Fruit fly (Drosophila melanogaster) whole organism, embryonic: ENCODE results near the gene dmGlut.

Source experiments
- Atf3 ChIP-seq: fragments of 200-800 bp; sonication (Bioruptor generic); optimal IDR thresholded peaks from 3 replicates; lab custom pipeline; 2016; ENCODE audit warnings: missing biosample characterization, missing genetic modification characterization
- CG10267 ChIP-seq: fragments of 200-800 bp; sonication (Bioruptor generic); optimal IDR thresholded peaks from 2 replicates; lab custom pipeline; 2018; ENCODE audit warnings: missing biosample characterization, mild to moderate bottlenecking, missing genetic modification characterization, moderate library complexity
- CG11085 ChIP-seq: fragments of 200-800 bp; sonication (Bioruptor generic); IDR thresholded peaks from 2 replicates; pipeline ENCODE4 v1.3.6; 2022; ENCODE audit warnings: missing biosample characterization, missing genetic modification characterization
- CG11504 ChIP-seq: fragments of 200-800 bp; sonication (Bioruptor generic); optimal IDR thresholded peaks from 3 replicates; lab custom pipeline; 2019; ENCODE audit warnings: missing biosample characterization, mild to moderate bottlenecking, missing genetic modification characterization, moderate library complexity
- CG12942 ChIP-seq: fragments of 200-800 bp; sonication (Bioruptor generic); optimal IDR thresholded peaks from 3 replicates; lab custom pipeline; 2016; ENCODE audit warnings: missing biosample characterization, missing genetic modification characterization
- CG13296 ChIP-seq: fragments of 200-800 bp; sonication (Bioruptor generic); optimal IDR thresholded peaks from 3 replicates; lab custom pipeline; 2018; ENCODE audit warnings: missing biosample characterization, mild to moderate bottlenecking, missing genetic modification characterization
- CG14441 ChIP-seq: fragments of 200-800 bp; sonication (Bioruptor generic); IDR thresholded peaks from 2 replicates; pipeline ENCODE4 v1.3.6; 2022; ENCODE audit warnings: missing biosample characterization, missing genetic modification characterization
- CG14860 ChIP-seq: fragments of 200-800 bp; sonication (Bioruptor generic); IDR thresholded peaks from 3 replicates; pipeline ENCODE4 v1.3.6; 2022; ENCODE audit warnings: missing biosample characterization, missing genetic modification characterization; ENCODE audit not compliant: partially characterized antibody
- CG16813 ChIP-seq: fragments of 200-800 bp; sonication (Bioruptor generic); IDR thresholded peaks from 3 replicates; pipeline ENCODE4 v1.3.6; 2022; ENCODE audit warnings: missing biosample characterization, missing genetic modification characterization; ENCODE audit not compliant: partially characterized antibody
- CG18619 ChIP-seq: fragments of 200-800 bp; sonication (Bioruptor generic); optimal IDR thresholded peaks from 3 replicates; lab custom pipeline; 2017; ENCODE audit warnings: missing biosample characterization, mild to moderate bottlenecking, missing genetic modification characterization
- CG2678 ChIP-seq: fragments of 200-800 bp; sonication (Bioruptor generic); optimal IDR thresholded peaks from 3 replicates; lab custom pipeline; 2019; ENCODE audit warnings: missing biosample characterization, mild to moderate bottlenecking, missing genetic modification characterization, moderate library complexity
- CG30431 ChIP-seq: fragments of 200-800 bp; sonication (Bioruptor generic); optimal IDR thresholded peaks from 2 replicates; lab custom pipeline; 2017; ENCODE audit warnings: missing biosample characterization, missing genetic modification characterization
- CG32772 ChIP-seq: fragments of 200-800 bp; sonication (Bioruptor generic); IDR thresholded peaks from 2 replicates; pipeline ENCODE4 v1.3.6; 2022; ENCODE audit warnings: missing biosample characterization, missing genetic modification characterization
- CG3407 ChIP-seq: fragments of 200-800 bp; sonication (Bioruptor generic); optimal IDR thresholded peaks from 2 replicates; lab custom pipeline; 2018; ENCODE audit warnings: missing biosample characterization, mild to moderate bottlenecking, missing genetic modification characterization
- CG4328 ChIP-seq: fragments of 200-800 bp; sonication (Bioruptor generic); optimal IDR thresholded peaks from 3 replicates; lab custom pipeline; 2017; ENCODE audit warnings: missing biosample characterization, missing genetic modification reagents, missing genetic modification characterization
- CG8478 ChIP-seq: fragments of >200 bp; optimal IDR thresholded peaks from 2 replicates; lab custom pipeline; 2018
- CG9437 ChIP-seq: fragments of 200-800 bp; sonication (Bioruptor generic); optimal IDR thresholded peaks from 2 replicates; lab custom pipeline; 2018; ENCODE audit warnings: missing biosample characterization, mild to moderate bottlenecking, missing genetic modification characterization
- Dbx ChIP-seq: fragments of 200-800 bp; sonication (Bioruptor generic); IDR thresholded peaks from 3 replicates; pipeline ENCODE4 v1.3.6; 2022; ENCODE audit warnings: missing biosample characterization, missing genetic modification characterization
- HLH4C ChIP-seq: fragments of 200-800 bp; sonication (Bioruptor generic); IDR thresholded peaks from 3 replicates; pipeline ENCODE4 v1.3.6; 2022; ENCODE audit warnings: missing biosample characterization, missing genetic modification characterization; ENCODE audit not compliant: partially characterized antibody
- Hmr ChIP-seq: fragments of 200-800 bp; sonication (Bioruptor generic); optimal IDR thresholded peaks from 3 replicates; lab custom pipeline; 2017; ENCODE audit warnings: mild to moderate bottlenecking, missing biosample characterization, missing genetic modification reagents, missing genetic modification characterization
- Hr3 ChIP-seq: fragments of 200-800 bp; sonication (Bioruptor generic); optimal IDR thresholded peaks from 3 replicates; lab custom pipeline; 2016; ENCODE audit warnings: missing biosample characterization, missing genetic modification characterization
- MESR4 ChIP-seq: fragments of 200-800 bp; sonication (Bioruptor generic); optimal IDR thresholded peaks from 2 replicates; lab custom pipeline; 2018; ENCODE audit warnings: missing biosample characterization, mild to moderate bottlenecking, missing genetic modification characterization, moderate library complexity
- Mrtf ChIP-seq: fragments of 200-800 bp; sonication (Bioruptor generic); IDR thresholded peaks from 3 replicates; pipeline ENCODE4 v1.3.6; 2022; ENCODE audit warnings: missing biosample characterization, missing genetic modification characterization
- Rfx ChIP-seq: fragments of 200-800 bp; sonication (Bioruptor generic); IDR thresholded peaks from 2 replicates; pipeline ENCODE4 v1.3.6; 2022; ENCODE audit warnings: missing biosample characterization, missing genetic modification characterization
- Usf ChIP-seq: fragments of 200-800 bp; sonication (Bioruptor generic); optimal IDR thresholded peaks from 2 replicates; lab custom pipeline; 2017; ENCODE audit warnings: missing genotype, missing biosample characterization, missing genetic modification characterization
- Xbp1 ChIP-seq: fragments of 200-800 bp; sonication (Bioruptor generic); optimal IDR thresholded peaks from 3 replicates; lab custom pipeline; 2016; ENCODE audit warnings: missing biosample characterization, mild to moderate bottlenecking, missing genetic modification characterization
- ash1 ChIP-seq: fragments of 200-800 bp; sonication (Bioruptor generic); optimal IDR thresholded peaks from 2 replicates; lab custom pipeline; 2018; ENCODE audit warnings: missing biosample characterization, mild to moderate bottlenecking, missing genetic modification characterization
- bbx ChIP-seq: fragments of 200-800 bp; sonication (Bioruptor generic); IDR thresholded peaks from 2 replicates; pipeline ENCODE4 v1.3.6; 2022; ENCODE audit warnings: missing biosample characterization, missing genetic modification characterization; ENCODE audit not compliant: partially characterized antibody
- dm ChIP-seq: fragments of 200-800 bp; sonication (Bioruptor generic); optimal IDR thresholded peaks from 3 replicates; lab custom pipeline; 2016; ENCODE audit warnings: missing biosample characterization, missing genetic modification characterization
- emc ChIP-seq: fragments of 200-800 bp; sonication (Bioruptor generic); optimal IDR thresholded peaks from 2 replicates; lab custom pipeline; 2016; ENCODE audit warnings: missing biosample characterization, missing genetic modification characterization
- fru ChIP-seq: fragments of >200 bp; optimal IDR thresholded peaks from 2 replicates; lab custom pipeline; 2017
- gcm2 ChIP-seq: fragments of 200-800 bp; sonication (Bioruptor generic); optimal IDR thresholded peaks from 2 replicates; lab custom pipeline; 2016; ENCODE audit warnings: missing biosample characterization, missing genetic modification characterization
- jigr1 ChIP-seq: fragments of 200-800 bp; sonication (Bioruptor generic); IDR thresholded peaks from 3 replicates; pipeline ENCODE4 v1.3.6; 2022; ENCODE audit warnings: missing biosample characterization, missing genetic modification characterization
- ken ChIP-seq: fragments of 200-800 bp; sonication (Bioruptor generic); IDR thresholded peaks from 3 replicates; pipeline ENCODE4 v1.3.6; 2022; ENCODE audit warnings: missing biosample characterization, missing genetic modification characterization
- p53 ChIP-seq: fragments of 200-800 bp; sonication (Bioruptor generic); optimal IDR thresholded peaks from 2 replicates; lab custom pipeline; 2016; ENCODE audit warnings: missing biosample characterization, missing genetic modification characterization
- peb ChIP-seq: fragments of 200-800 bp; sonication (Bioruptor generic); IDR thresholded peaks from 2 replicates; pipeline ENCODE4 v1.3.6; 2022; ENCODE audit warnings: missing biosample characterization, missing genetic modification characterization
- pho ChIP-seq: fragments of 200-800 bp; sonication (Bioruptor generic); optimal IDR thresholded peaks from 2 replicates; lab custom pipeline; 2016; ENCODE audit warnings: missing biosample characterization, missing genetic modification characterization
- prd ChIP-seq, 3 experiments: fragments of >200 bp in 2 of 3; fragments of 200-800 bp in 1 of 3; sonication (Bioruptor generic) in 1 of 3; optimal IDR thresholded peaks in 2 of 3; IDR thresholded peaks in 1 of 3; 2 replicates in 2 of 3; 3 replicates in 1 of 3; pipeline versions ENCODE4 v1.3.6 to Lab custom; 2017 to 2022; ENCODE audit warnings: missing biosample characterization in 1 of 3, missing genetic modification characterization in 1 of 3
- pros ChIP-seq: fragments of 200-800 bp; sonication (Bioruptor generic); optimal IDR thresholded peaks from 3 replicates; lab custom pipeline; 2019; ENCODE audit warnings: missing biosample characterization, mild to moderate bottlenecking, missing genetic modification characterization, moderate library complexity
- pzg ChIP-seq: fragments of 200-800 bp; sonication (Bioruptor generic); optimal IDR thresholded peaks from 3 replicates; lab custom pipeline; 2018; ENCODE audit warnings: missing biosample characterization, mild to moderate bottlenecking, missing genetic modification characterization, moderate library complexity
- scrt ChIP-seq: fragments of 200-800 bp; sonication (Bioruptor generic); optimal IDR thresholded peaks from 2 replicates; lab custom pipeline; 2018; ENCODE audit warnings: missing biosample characterization, mild to moderate bottlenecking, missing genetic modification characterization, moderate library complexity
- sim ChIP-seq: fragments of 200-800 bp; sonication (Bioruptor generic); IDR thresholded peaks from 2 replicates; pipeline ENCODE4 v1.3.6; 2022; ENCODE audit warnings: missing biosample characterization, missing genetic modification characterization
- slp2 ChIP-seq: fragments of 200-800 bp; sonication (Bioruptor generic); optimal IDR thresholded peaks from 2 replicates; lab custom pipeline; 2016; ENCODE audit warnings: missing biosample characterization, missing genetic modification characterization
- ssp ChIP-seq: fragments of 200-800 bp; sonication (Bioruptor generic); IDR thresholded peaks from 2 replicates; pipeline ENCODE4 v1.3.6; 2022; ENCODE audit warnings: missing biosample characterization, missing genetic modification characterization
- tap ChIP-seq: fragments of 200-800 bp; optimal IDR thresholded peaks from 3 replicates; lab custom pipeline; 2019; ENCODE audit warnings: missing biosample characterization, mild to moderate bottlenecking, missing genetic modification characterization, moderate library complexity
- tx ChIP-seq: fragments of 200-800 bp; sonication (Bioruptor generic); optimal IDR thresholded peaks from 2 replicates; lab custom pipeline; 2016; ENCODE audit warnings: missing biosample characterization, missing genetic modification characterization
- vnd ChIP-seq: fragments of 200-800 bp; sonication (Bioruptor generic); IDR thresholded peaks from 3 replicates; pipeline ENCODE4 v1.3.6; 2022; ENCODE audit warnings: missing biosample characterization, missing genetic modification characterization; ENCODE audit not compliant: partially characterized antibody
- wek ChIP-seq: fragments of 200-800 bp; sonication (Bioruptor generic); optimal IDR thresholded peaks from 3 replicates; lab custom pipeline; 2018; ENCODE audit warnings: missing biosample characterization, mild to moderate bottlenecking, missing genetic modification characterization, moderate library complexity
- wor ChIP-seq: fragments of 200-800 bp; sonication (Bioruptor generic); IDR thresholded peaks from 2 replicates; pipeline ENCODE4 v1.3.6; 2022; ENCODE audit warnings: missing biosample characterization, missing genetic modification characterization
- z ChIP-seq: fragments of 200-800 bp; sonication (Bioruptor generic); IDR thresholded peaks from 3 replicates; pipeline ENCODE4 v1.3.6; 2022; ENCODE audit warnings: missing biosample characterization, missing genetic modification characterization
- zf30C ChIP-seq: fragments of 200-800 bp; sonication (Bioruptor generic); optimal IDR thresholded peaks from 3 replicates; lab custom pipeline; 2018; ENCODE audit warnings: missing biosample characterization, mild to moderate bottlenecking, missing genetic modification characterization

dmGlut gene

dm6 chr2L:12055837-12056388 lies 28.7 kb downstream of the dmGlut start, which contains the start of the genes JhI-21, RpL7-like and CG34164 (continued):
- TF ChIP-seq ssp (GFP tag; lab: Robert Waterston, UW): no peak
- no peak for TF ChIP-seq CG14441 (GFP tag; lab: Robert Waterston, UW)
- peak; percentile 73; the same call in 2 of the 3 replicates for TF ChIP-seq z
- no peak for TF ChIP-seq CG18619 (GFP tag; lab: Kevin White, UChicago)
- TF ChIP-seq Rfx (GFP tag; lab: Robert Waterston, UW): no peak
- no peak for TF ChIP-seq Usf (GFP tag; lab: Kevin White, UChicago)
- TF ChIP-seq Dbx (GFP tag; lab: Robert Waterston, UW): no peak
- no peak for TF ChIP-seq Xbp1 (GFP tag; lab: Kevin White, UChicago)
- no peak for TF ChIP-seq ken
- TF ChIP-seq fru: no peak
- TF ChIP-seq MESR4 (GFP tag; lab: Kevin White, UChicago): no peak
- TF ChIP-seq peb (GFP tag; lab: Robert Waterston, UW): no peak
- no peak for TF ChIP-seq ash1 (GFP tag; lab: Kevin White, UChicago)
- TF ChIP-seq pros: no peak
- TF ChIP-seq gcm2 (GFP tag; lab: Kevin White, UChicago): no peak
- peak; percentile 64 for TF ChIP-seq bbx
- TF ChIP-seq CG11504 (tag; lab: Kevin White, UChicago): no peak
- no peak for TF ChIP-seq CG13296
- TF ChIP-seq CG16813: peak; percentile 56; the same call in 2 of the 3 replicates
- TF ChIP-seq jigr1: no peak
- no peak for TF ChIP-seq CG8478 (lab: Kevin White, UChicago)
- no peak for TF ChIP-seq Atf3
- TF ChIP-seq wek (GFP tag; lab: Kevin White, UChicago): no peak
- no peak for TF ChIP-seq zf30C (GFP tag; lab: Kevin White, UChicago)
- no peak for TF ChIP-seq CG4328
- no peak for TF ChIP-seq CG30431
- no peak for TF ChIP-seq CG11085 (GFP tag; lab: Robert Waterston, UW)
- no peak for TF ChIP-seq tx (GFP tag; lab: Kevin White, UChicago)
- peak; percentile 88 for TF ChIP-seq dm (GFP tag; lab: Kevin White, UChicago)
- no peak for TF ChIP-seq CG2678
- TF ChIP-seq scrt: peak; percentile 97
- no peak for TF ChIP-seq tap (tag; lab: Kevin White, UChicago)
- no peak for TF ChIP-seq pho
- TF ChIP-seq prd (optimal IDR thresholded peaks at IDR 0.05; lab: Kevin White, UChicago): no peak
- no peak for TF ChIP-seq prd (GFP tag; IDR thresholded peaks at IDR 0.05; lab: Robert Waterston, UW)
- no peak for TF ChIP-seq CG9437
- no peak for TF ChIP-seq slp2 (GFP tag; lab: Kevin White, UChicago)
- TF ChIP-seq emc (GFP tag; lab: Kevin White, UChicago): no peak
- no peak for TF ChIP-seq p53
- TF ChIP-seq CG12942: no peak
- 0 out of 3 replicates have a peak, but pooled peaks have one; percentile 20 for TF ChIP-seq vnd (GFP tag; lab: Robert Waterston, UW)
- TF ChIP-seq Hr3 (GFP tag; lab: Kevin White, UChicago): no peak
- TF ChIP-seq CG32772: no peak
- TF ChIP-seq HLH4C (GFP tag; lab: Robert Waterston, UW): peak; percentile 61; the same call in 2 of the 3 replicates
- TF ChIP-seq CG14860 (GFP tag; lab: Robert Waterston, UW): no peak
- no peak for TF ChIP-seq sim (GFP tag; lab: Robert Waterston, UW)
- no peak for TF ChIP-seq Mrtf (GFP tag; lab: Robert Waterston, UW)
- no peak for TF ChIP-seq wor
- no peak for TF ChIP-seq Hmr (GFP tag; lab: Kevin White, UChicago)
- peak; percentile 65 for TF ChIP-seq CG10267 (tag; lab: Kevin White, UChicago)
- TF ChIP-seq pzg: peak; percentile 86
- no peak for TF ChIP-seq CG3407 (GFP tag; lab: Kevin White, UChicago)
